Worm (Caenorhabditis elegans): ENCODE measurements around the gene ugt-54.
"Not testable (repeated sequence)": the region's sequence is repeated elsewhere in the genome, so short reads cannot be mapped to it uniquely, and the experiment has no call there.

Gene ugt-54

DNA sequence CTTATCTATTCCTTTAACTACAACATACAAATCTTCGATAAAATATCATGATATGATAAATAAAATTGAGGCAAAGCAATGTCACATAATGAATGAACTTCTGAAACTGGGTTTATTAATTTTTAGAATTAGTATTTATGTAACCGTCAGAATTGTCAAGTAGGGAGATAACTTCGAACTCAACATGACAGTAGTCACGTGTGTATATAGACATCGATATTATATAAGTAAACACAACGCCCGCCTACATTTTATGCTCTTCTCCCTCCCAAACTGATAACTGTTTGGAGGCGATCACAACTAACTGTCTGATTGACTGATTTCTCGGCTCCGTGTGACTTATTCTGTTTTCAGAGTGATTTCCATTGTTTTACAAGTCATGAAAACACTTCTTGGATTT lies at the start of gene ugt-54:
ugt-54 (plus strand) TSS at position 355 of the 400 bp plus-strand sequence.
- TF ChIP-seq dao-5 (tag; optimal IDR thresholded peaks at IDR 0.05) = no peak
- no peak for TF ChIP-seq W03F9.2 (tag; optimal IDR thresholded peaks at IDR 0.05)
- TF ChIP-seq him-1 (tag; optimal IDR thresholded peaks at IDR 0.05) = no peak

DNA sequence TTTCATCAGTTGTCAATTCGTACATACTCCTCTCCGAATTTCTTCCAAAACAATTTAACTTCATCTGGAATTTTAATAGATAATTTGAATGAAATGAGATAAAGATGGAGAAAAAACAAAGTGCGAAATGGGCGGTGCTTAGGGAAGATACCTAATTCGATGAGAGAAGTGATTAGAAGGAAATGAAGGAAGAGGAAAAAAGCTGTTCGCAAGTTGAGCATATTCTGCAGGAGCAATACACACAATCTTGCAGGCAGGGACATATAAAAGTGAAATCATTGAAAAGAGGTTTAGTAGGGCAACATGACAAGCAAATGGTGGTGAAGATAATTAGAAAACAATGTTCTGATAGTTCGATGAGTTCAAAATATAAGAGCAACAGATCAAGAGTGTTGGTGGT lies 49.8 kb upstream of the ugt-54 start, which contains the start of gene glb-21:
glb-21 (minus strand) TSS at position 66 of the 400 bp plus-strand sequence.
- TF ChIP-seq W03F9.2 (tag; optimal IDR thresholded peaks at IDR 0.05) = no peak
- no peak for TF ChIP-seq dao-5 (tag; optimal IDR thresholded peaks at IDR 0.05)
- no peak for TF ChIP-seq him-1 (tag; optimal IDR thresholded peaks at IDR 0.05)

DNA sequence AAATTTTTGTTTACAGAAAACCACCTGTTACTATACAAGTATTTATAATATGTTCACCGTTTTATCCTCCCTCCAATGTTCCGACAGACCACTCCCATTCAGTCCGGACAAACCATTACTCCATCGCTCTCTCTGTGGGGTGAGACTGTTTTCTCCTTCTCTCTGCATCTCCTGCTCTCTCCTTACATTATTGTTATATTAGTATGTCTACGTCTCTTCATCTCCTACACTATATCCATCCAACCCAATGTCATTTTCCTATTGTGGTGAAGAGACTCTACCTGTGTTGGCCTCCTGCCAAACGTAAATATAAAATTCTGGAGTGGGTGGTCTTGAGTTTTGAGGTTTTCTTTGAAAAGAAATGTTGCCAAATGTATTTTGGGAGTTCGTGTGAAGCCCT lies 46.9 kb upstream of the ugt-54 start:
- TF ChIP-seq him-1 (tag; optimal IDR thresholded peaks at IDR 0.05) = no peak
- TF ChIP-seq dao-5 (tag; optimal IDR thresholded peaks at IDR 0.05) = no peak

DNA sequence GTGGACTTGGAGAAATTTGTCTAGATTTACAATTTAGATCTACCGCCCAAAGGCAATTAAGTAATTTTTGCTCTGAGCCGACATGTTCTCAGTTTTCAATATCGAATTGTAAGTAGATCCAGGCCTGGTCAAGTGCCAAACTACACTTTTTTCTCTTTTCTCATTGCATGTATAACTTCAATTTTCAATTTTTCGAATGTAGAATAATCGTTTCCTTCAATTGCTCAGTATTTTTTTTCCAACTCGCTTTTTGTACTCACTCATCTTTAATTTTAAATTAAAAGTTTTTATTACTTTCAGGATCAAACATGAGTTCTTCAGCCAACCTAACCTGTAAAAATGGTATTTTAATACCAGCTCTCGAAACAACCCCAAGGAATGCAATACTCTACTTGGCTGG lies 45.1 kb upstream of the ugt-54 start, which contains the start of gene ncx-3:
ncx-3 (plus strand) TSS at position 301 of the 400 bp plus-strand sequence.
- TF ChIP-seq dao-5 (tag; optimal IDR thresholded peaks at IDR 0.05) (no peak), W03F9.2 (tag; optimal IDR thresholded peaks at IDR 0.05) (no peak), him-1 (tag; optimal IDR thresholded peaks at IDR 0.05) (no peak)

DNA sequence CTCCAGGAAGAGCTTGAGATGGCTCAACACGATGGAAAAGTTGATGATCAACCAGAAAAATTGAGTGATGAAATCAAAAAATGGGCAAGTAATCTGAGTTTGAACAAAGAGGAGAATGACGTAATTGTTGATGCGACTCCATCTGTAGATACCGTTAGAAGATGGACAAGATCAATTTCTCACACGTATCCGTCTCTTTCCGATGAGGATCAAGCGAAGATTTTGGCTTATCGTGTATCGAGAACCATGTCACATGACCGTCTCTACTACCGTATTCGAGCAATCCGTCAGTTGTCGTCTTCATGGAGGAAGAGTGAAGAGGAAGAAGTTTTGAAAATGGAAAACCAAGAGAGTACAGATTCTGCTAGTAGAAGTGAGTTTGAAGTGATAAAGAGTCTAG lies 43.4 kb upstream of the ugt-54 start:
- TF ChIP-seq dao-5 (tag; optimal IDR thresholded peaks at IDR 0.05) (no peak), W03F9.2 (tag; optimal IDR thresholded peaks at IDR 0.05) (no peak), him-1 (tag; optimal IDR thresholded peaks at IDR 0.05) (no peak)

DNA sequence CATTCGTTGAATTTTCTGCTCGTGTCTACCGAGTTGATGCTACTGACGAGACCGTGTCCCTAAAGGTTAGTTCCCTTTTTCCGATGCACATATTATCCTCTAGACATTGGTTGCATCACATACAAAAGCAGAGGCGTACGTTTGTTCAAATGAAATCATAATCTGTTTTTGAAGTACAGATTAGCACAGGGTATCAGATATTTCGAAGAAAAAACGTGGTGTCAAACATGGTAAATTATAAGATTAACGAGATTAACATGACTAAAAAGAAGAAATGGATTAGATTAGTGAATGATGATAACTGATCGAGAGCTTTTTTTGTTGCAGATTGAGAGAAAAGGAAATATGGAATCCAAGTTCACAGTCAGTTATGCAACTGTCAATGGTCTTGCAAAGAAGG lies 42.6 kb upstream of the ugt-54 start:
- no peak for TF ChIP-seq him-1 (tag; optimal IDR thresholded peaks at IDR 0.05)
- TF ChIP-seq dao-5 (tag; optimal IDR thresholded peaks at IDR 0.05) = no peak
- TF ChIP-seq W03F9.2 (tag; optimal IDR thresholded peaks at IDR 0.05) = no peak

DNA sequence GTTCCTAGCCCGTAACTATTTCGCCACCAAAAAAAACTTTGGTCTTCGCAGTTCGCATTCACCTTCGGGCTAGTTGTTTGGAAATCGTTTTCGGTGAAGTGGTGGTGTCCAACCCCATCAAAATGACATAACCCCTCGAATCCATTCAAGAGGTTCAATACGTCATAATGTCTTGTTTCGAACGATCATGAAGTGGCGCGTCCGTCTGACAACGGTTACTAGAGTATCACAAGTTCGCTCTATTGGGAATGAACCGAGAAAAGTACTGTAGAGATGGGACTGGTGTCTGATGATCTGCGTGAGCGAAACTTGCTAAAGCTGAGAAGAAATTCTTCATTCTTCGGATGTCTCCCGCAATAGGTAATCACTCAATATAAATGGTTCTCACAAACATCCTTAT lies 33.8 kb upstream of the ugt-54 start, which contains the start of gene ZC168.2:
ZC168.2 (plus strand) TSS at position 301 of the 400 bp plus-strand sequence.
- TF ChIP-seq dao-5 (tag; optimal IDR thresholded peaks at IDR 0.05) = no peak
- TF ChIP-seq him-1 (tag; optimal IDR thresholded peaks at IDR 0.05) = no peak
- TF ChIP-seq W03F9.2 (tag; optimal IDR thresholded peaks at IDR 0.05) = no peak

DNA sequence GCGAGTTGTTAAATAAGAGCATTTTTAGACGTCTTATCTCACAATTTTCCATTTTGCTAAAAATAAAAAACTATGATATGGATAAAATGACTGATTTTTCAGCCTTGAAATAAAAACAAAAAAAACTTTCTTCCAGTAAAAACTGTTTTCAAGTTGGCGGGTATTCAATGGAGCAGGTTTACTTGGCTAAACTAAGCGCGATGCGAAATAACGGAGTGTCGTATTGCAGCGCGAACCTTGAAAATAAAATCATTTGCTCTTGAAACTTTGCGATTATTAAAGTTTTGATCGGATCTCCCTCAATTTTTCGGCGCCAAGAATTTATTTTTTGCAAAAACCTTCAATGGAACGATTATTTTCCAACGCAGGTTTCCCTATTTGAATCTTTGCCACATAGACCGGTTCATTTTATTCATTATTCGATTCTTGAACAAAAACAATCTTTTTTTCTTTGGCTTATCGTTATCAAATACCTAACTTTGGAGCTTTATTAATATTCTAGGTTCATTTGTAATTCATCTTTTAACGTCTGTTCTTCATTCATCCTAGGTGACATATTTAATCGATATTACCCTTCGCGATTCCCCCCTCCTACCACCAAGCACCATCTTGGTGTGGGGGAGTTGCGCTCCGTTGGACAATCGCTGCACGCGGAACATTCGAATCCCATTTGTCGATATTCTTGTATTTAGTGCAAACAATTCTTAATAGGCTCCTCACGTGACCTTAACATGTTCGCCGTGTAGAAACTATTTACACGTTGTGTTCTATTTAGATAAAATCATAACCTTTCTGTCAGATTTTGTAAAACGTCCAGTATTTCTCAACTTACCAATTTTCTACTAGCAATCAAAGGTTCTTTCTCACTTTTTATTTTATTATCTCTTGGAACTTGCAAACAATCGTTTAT lies 26.7 kb upstream of the ugt-54 start, which contains the start of the genes orc-5 and cyb-1:
orc-5 (minus strand) TSS at position 62 of the 910 bp plus-strand sequence.
cyb-1 (plus strand) TSS at position 690 of the 910 bp plus-strand sequence.
- TF ChIP-seq W03F9.2 (tag; optimal IDR thresholded peaks at IDR 0.05) = peak; percentile 22
- no peak for TF ChIP-seq him-1 (tag; optimal IDR thresholded peaks at IDR 0.05)

DNA sequence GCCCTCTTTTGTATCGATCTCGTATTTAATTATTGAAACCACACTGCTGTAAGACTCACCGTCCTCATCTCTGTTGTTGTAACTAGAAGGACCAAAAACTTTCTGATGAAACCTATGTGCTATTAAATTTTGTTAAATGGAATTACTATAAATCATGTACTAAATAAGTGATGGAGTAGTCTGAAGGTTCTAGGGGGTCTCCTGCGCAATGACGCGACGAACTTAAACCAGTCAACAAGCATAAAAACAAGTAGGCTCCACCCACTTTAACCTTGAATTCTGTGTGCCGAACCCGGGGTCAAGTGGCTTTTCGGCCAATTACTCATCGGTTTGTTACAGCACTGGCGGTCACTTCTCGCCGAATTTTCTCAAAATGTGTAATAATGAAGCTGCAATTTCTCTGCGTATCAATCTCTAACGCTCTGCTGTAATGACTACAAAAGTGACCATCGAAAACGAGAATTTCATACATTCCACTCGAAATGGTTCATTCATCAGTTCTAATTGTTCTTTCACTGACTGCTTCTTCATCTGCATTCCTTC lies 24.4 kb upstream of the ugt-54 start, which contains the start of gene grl-21:
grl-21 (plus strand) TSS at position 464 of the 543 bp plus-strand sequence.
- no peak for TF ChIP-seq dao-5 (tag; optimal IDR thresholded peaks at IDR 0.05)

DNA sequence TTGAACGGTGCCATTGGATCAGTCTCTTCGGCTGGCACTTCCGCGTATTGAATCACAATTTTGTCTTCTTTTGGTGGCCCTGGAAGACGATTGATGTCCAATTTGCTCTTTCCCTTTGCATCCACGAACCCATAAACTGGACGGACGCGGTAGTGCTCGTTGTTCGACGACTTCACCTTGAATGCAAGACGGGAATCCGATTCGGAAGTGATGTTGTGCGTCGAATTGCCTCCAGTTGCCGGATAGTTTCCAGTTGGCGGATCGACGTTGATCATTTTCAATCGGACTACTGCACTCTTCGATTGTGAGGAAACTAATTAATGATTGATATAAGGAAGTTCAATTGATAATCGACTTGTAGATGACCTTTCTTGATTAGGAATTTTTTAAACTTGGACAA lies 23.2 kb upstream of the ugt-54 start, which contains the start of gene ssp-34:
ssp-34 (minus strand) TSS at position 275 of the 400 bp plus-strand sequence.
- no peak for TF ChIP-seq W03F9.2 (tag; optimal IDR thresholded peaks at IDR 0.05)
- no peak for TF ChIP-seq him-1 (tag; optimal IDR thresholded peaks at IDR 0.05)
- no peak for TF ChIP-seq dao-5 (tag; optimal IDR thresholded peaks at IDR 0.05)

DNA sequence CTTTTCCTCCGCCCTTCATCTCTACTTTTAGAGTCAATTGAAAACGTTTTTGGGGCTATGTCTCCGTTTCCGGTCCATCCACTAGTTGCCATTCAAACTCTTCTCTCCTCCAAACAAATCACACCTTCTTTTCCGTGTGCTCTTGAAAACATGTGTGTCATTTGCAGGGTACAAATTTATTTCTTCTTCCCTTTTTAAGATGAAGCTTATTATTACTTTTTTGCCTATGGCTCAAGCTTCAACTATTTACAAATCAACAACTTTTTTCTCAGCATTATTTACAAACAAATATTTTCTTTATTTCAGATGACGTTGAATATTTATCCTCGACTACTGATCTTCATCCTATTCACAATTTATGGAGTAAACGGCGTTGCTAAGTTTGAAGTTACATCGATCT lies 17.0 kb upstream of the ugt-54 start, which contains the start of gene T25B9.3:
T25B9.3 (plus strand) TSS at position 301 of the 400 bp plus-strand sequence.
- no peak for TF ChIP-seq him-1 (tag; optimal IDR thresholded peaks at IDR 0.05)
- TF ChIP-seq W03F9.2 (tag; optimal IDR thresholded peaks at IDR 0.05) = no peak
- TF ChIP-seq dao-5 (tag; optimal IDR thresholded peaks at IDR 0.05) = no peak

DNA sequence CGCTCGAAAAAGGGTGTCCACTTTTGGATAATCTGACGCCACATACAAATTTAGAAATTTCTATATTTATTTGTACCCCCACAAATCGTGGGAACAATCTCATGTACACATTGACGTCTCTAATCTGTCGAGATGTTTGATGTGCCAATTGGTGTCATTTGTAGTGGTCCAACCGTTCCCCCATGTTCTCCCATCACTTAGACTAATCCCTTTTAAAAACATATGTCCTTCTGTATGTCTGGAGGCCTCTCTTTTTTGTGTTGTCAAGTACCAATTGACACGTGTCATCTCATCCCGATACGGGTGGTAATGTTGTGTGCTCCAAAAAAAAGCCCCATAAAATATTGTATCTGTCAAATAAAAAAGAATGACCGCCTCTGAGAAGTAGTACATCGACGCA lies 16.2 kb upstream of the ugt-54 start:
- TF ChIP-seq W03F9.2 (tag; optimal IDR thresholded peaks at IDR 0.05) = no peak
- no peak for TF ChIP-seq him-1 (tag; optimal IDR thresholded peaks at IDR 0.05)
- no peak for TF ChIP-seq dao-5 (tag; optimal IDR thresholded peaks at IDR 0.05)

DNA sequence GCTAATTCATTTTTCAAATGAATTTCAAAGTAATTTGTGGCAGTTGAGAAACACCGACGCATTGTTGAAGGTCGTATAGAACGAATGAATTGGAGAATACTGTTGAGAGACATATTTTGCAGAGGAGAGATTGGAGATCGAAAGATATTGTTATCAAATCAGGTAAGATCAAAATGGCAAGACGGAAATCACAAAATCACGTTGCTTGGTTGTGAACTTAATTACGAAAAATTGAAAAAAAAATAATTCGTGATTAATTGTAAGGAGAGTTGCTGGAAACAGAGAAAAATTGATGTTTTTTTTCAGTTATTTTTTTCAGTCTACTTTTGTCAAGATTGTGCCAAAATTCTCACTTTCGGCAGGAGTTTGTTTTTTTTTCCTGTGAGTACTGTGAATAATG lies 11.5 kb upstream of the ugt-54 start, which contains the start of gene T25B9.1:
T25B9.1 (minus strand) TSS at position 101 of the 400 bp plus-strand sequence.
- TF ChIP-seq dao-5 (tag; optimal IDR thresholded peaks at IDR 0.05) = no peak
- no peak for TF ChIP-seq W03F9.2 (tag; optimal IDR thresholded peaks at IDR 0.05)
- no peak for TF ChIP-seq him-1 (tag; optimal IDR thresholded peaks at IDR 0.05)

DNA sequence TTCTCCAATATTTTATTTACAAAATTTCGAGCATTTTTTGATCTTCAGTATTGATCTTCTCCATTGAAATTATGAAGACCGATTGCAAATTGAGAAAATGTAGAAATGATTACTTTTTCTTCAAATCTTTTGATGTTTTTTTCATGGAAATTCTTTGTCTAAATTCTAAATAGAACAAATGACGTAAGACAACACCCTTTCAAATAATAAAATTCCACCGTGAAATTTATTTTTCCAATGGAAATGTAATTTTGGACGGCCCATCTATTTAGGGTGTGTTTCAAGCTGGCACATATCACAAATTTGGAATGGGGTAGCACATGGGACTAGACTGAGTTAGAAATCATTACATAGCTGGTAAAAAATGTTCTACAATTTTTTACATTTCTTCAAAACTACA lies 9.8 kb upstream of the ugt-54 start, which contains the start of gene T25B9.2:
T25B9.2 (minus strand) TSS at position 101 of the 400 bp plus-strand sequence.
- not testable (repeated sequence) for TF ChIP-seq him-1, dao-5, W03F9.2 (tag; optimal IDR thresholded peaks at IDR 0.05)

Data from whole organism, L4/young adult.